Fruit fly (Drosophila melanogaster): ENCODE measurements around the gene mRpL39.

The mRpL39 gene

DNA sequence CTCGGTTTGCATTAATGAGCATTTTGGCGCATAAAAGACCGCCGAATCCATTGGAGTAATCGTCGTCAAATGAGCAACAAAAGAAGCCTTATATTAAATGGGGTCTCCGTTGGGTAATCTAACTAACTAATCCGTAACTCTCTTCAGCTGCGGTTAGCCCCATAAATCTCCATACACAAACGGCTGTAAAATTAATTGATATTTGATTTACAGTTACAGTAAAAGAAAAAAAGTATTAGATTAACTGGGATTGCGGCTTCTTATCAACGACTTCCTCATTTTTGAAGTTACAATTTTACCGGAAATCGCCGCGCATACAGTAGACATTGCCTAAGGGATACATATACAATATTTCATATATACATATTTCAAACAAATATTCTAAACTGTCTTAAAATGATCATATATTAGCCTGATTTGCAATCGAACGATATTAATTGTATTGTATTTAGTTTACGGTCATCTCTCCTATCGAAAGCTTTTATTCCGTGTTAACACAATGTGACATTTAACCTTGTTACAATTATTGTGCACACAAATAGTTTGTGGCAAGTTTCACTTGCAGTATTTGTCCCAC, 13.0 kb downstream of the mRpL39 start:
- TF ChIP-seq CG12768 (GFP tag; optimal IDR thresholded peaks at IDR 0.05): no peak
- TF ChIP-seq kay (GFP tag; ENCODE audit: borderline replicate concordance): peak; percentile 37

- TF ChIP-seq CG14711 (tag; optimal IDR thresholded peaks at IDR 0.05) (peak; percentile 31), cnc (optimal IDR thresholded peaks at IDR 0.05) (no peak)
Observed at dm6 chr3L:14984521-14985150, 14.8 kb downstream of the mRpL39 start, which contains the start of gene mnd. mnd (plus strand) TSS chr3L:14985100.

DNA sequence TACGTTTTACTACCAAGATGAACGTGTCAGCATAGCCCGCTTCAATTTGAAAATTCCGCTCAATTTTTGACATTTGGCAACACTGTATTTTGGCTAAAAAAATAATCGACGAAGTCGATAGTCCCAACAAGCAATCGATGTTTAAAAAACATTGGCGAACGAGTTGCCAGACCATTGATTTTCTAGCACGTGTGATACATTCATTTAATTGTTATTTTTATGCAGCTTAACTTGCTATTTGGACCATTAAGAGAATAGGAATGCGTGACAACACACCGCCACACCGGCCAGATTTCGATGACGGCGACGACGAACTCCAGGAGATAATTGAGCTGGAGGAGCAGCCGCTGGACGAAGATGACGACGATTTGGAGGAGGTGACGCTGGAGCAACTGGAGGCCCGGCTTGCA, 16.8 kb downstream of the mRpL39 start, which contains the start of gene CG5114:
TSS of gene CG5114 (plus strand) at position 161 of the 410 bp plus-strand sequence.
- peak; percentile 46 for TF ChIP-seq CG1620 (GFP tag; optimal IDR thresholded peaks at IDR 0.05)
- no peak for TF ChIP-seq tj (GFP tag; optimal IDR thresholded peaks at IDR 0.05)
- peak; percentile 36 for TF ChIP-seq CG7101 (tag; optimal IDR thresholded peaks at IDR 0.05)
- TF ChIP-seq bab1 (GFP tag; optimal IDR thresholded peaks at IDR 0.05): peak; percentile 70
- TF ChIP-seq CG7045 (GFP tag; optimal IDR thresholded peaks at IDR 0.05): peak; percentile 11
- no peak for TF ChIP-seq toe (GFP tag; optimal IDR thresholded peaks at IDR 0.05)
- peak; percentile 98 for TF ChIP-seq Mnt (GFP tag; optimal IDR thresholded peaks at IDR 0.05)
- TF ChIP-seq pad (GFP tag; optimal IDR thresholded peaks at IDR 0.05): peak; percentile 50
- no peak for TF ChIP-seq ovo (GFP tag; optimal IDR thresholded peaks at IDR 0.05)
- no peak for TF ChIP-seq Clk (GFP tag; optimal IDR thresholded peaks at IDR 0.05)
- peak; percentile 44 for TF ChIP-seq Crg-1 (GFP tag; optimal IDR thresholded peaks at IDR 0.05)
- peak; percentile 42 for TF ChIP-seq CG14711 (tag; optimal IDR thresholded peaks at IDR 0.05)
- peak; percentile 23 for TF ChIP-seq CG33017 (tag; optimal IDR thresholded peaks at IDR 0.05)
- TF ChIP-seq cic (GFP tag; optimal IDR thresholded peaks at IDR 0.05): peak; percentile 36
- TF ChIP-seq CG12768 (GFP tag; optimal IDR thresholded peaks at IDR 0.05): peak; percentile 58
- no peak for TF ChIP-seq kay (GFP tag; ENCODE audit: borderline replicate concordance)
- no peak for TF ChIP-seq CG5204 (GFP tag; optimal IDR thresholded peaks at IDR 0.05)
- TF ChIP-seq cnc (optimal IDR thresholded peaks at IDR 0.05): no peak
- no peak for TF ChIP-seq CG11617 (GFP tag; optimal IDR thresholded peaks at IDR 0.05)
- TF ChIP-seq Hr96 (GFP tag; optimal IDR thresholded peaks at IDR 0.05): no peak

DNA sequence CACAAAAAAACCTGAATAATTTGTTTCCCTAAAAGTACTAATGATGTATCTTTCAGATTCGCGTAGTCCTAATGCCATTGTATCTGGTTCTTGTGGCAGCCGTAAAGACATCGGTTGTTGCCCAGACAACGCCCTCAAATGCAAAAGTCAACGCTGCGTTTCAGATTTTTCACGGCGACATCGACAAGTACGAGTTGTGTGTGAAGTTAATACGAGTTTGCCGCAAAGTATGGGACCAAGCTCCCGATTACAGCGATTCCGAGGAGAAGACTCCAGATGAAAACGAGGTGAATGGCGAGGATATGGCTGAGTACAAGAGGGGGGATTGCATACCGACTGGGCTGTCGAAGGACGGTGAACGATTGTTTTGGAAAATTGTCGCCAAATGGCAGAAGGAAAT, 19.4 kb downstream of the mRpL39 start:
- TF ChIP-seq pad (GFP tag; optimal IDR thresholded peaks at IDR 0.05) (no peak), tj (GFP tag; optimal IDR thresholded peaks at IDR 0.05) (no peak), toe (GFP tag; optimal IDR thresholded peaks at IDR 0.05) (no peak), cic (GFP tag; optimal IDR thresholded peaks at IDR 0.05) (no peak), CG7101 (tag; optimal IDR thresholded peaks at IDR 0.05) (no peak), CG5204 (GFP tag; optimal IDR thresholded peaks at IDR 0.05) (no peak), Mnt (GFP tag; optimal IDR thresholded peaks at IDR 0.05) (no peak), CG12768 (GFP tag; optimal IDR thresholded peaks at IDR 0.05) (no peak), Hr96 (GFP tag; optimal IDR thresholded peaks at IDR 0.05) (no peak), CG7045 (GFP tag; optimal IDR thresholded peaks at IDR 0.05) (no peak)

DNA sequence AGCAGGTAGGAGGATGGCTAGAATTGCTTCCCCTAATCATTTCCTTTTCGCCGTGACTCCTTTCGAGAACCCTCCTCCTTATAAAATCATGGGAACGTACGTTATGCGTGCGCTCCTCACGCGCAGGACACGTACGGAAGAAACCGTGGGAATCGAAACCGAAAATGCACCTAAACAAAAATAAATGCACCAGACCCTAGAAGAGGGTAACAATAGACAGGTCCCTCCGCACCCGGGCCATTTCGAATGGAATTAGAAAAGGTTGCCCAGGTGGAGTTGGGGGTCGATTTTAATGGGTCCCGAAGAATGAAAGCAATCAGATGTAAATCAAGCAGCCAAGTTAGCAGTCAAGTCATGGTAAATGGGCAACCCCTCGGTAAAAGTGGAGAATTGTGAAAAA, 20.1 kb downstream of the mRpL39 start, which contains the start of gene CG3349:
TSS of gene CG3349 (plus strand) at position 289 of the 400 bp plus-strand sequence.
- TF ChIP-seq cnc (optimal IDR thresholded peaks at IDR 0.05) (no peak), CG1620 (GFP tag; optimal IDR thresholded peaks at IDR 0.05) (no peak), CG7045 (GFP tag; optimal IDR thresholded peaks at IDR 0.05) (no peak), Crg-1 (GFP tag; optimal IDR thresholded peaks at IDR 0.05) (no peak), CG7101 (tag; optimal IDR thresholded peaks at IDR 0.05) (no peak), tj (GFP tag; optimal IDR thresholded peaks at IDR 0.05) (no peak), CG5204 (GFP tag; optimal IDR thresholded peaks at IDR 0.05) (no peak), kay (GFP tag; ENCODE audit: borderline replicate concordance) (no peak), CG14711 (tag; optimal IDR thresholded peaks at IDR 0.05) (no peak), cic (GFP tag; optimal IDR thresholded peaks at IDR 0.05) (no peak)

dm6 chr3L:14978496-14978894, 21.0 kb downstream of the mRpL39 start:
- TF ChIP-seq ovo (GFP tag; optimal IDR thresholded peaks at IDR 0.05): no peak
- TF ChIP-seq CG1620 (GFP tag; optimal IDR thresholded peaks at IDR 0.05): no peak
- TF ChIP-seq Clk (GFP tag; optimal IDR thresholded peaks at IDR 0.05): no peak
- no peak for TF ChIP-seq CG14711 (tag; optimal IDR thresholded peaks at IDR 0.05)
- no peak for TF ChIP-seq CG5204 (GFP tag; optimal IDR thresholded peaks at IDR 0.05)
- TF ChIP-seq Hr96 (GFP tag; optimal IDR thresholded peaks at IDR 0.05): no peak
- TF ChIP-seq cnc (optimal IDR thresholded peaks at IDR 0.05): no peak
- TF ChIP-seq CG7101 (tag; optimal IDR thresholded peaks at IDR 0.05): no peak
- TF ChIP-seq CG7045 (GFP tag; optimal IDR thresholded peaks at IDR 0.05): no peak
- TF ChIP-seq Mnt (GFP tag; optimal IDR thresholded peaks at IDR 0.05): no peak
- no peak for TF ChIP-seq kay (GFP tag; ENCODE audit: borderline replicate concordance)
- TF ChIP-seq CG12768 (GFP tag; optimal IDR thresholded peaks at IDR 0.05): no peak
- TF ChIP-seq pad (GFP tag; optimal IDR thresholded peaks at IDR 0.05): no peak

All from whole organism, adult.